Fruit fly (Drosophila melanogaster) whole organism, prepupa: ENCODE results near the gene bdwf.

Experiments used
- Blimp-1 ChIP-seq: fragments of 200-800 bp; sonication (Bioruptor generic); optimal IDR thresholded peaks from 3 replicates; lab custom pipeline; 2017; ENCODE audit warnings: missing biosample characterization, missing genetic modification characterization, mild to moderate bottlenecking, moderate library complexity, missing genetic modification reagents
- CG10631 ChIP-seq: fragments of 200-800 bp; sonication (Bioruptor generic); optimal IDR thresholded peaks from 2 replicates; lab custom pipeline; 2016; ENCODE audit warnings: missing biosample characterization, missing genetic modification characterization
- CG11294 ChIP-seq: fragments of 200-800 bp; sonication (Bioruptor generic); IDR thresholded peaks from 2 replicates; pipeline ENCODE4 v1.3.6; 2022; ENCODE audit warnings: missing biosample characterization, missing genetic modification characterization
- CG11762 ChIP-seq: fragments of 200-800 bp; sonication (Bioruptor generic); optimal IDR thresholded peaks from 3 replicates; lab custom pipeline; 2016; ENCODE audit warnings: missing biosample characterization, missing genetic modification characterization; ENCODE audit not compliant: insufficient read depth
- CG11902 ChIP-seq: fragments of 200-800 bp; sonication (Bioruptor generic); optimal IDR thresholded peaks from 3 replicates; lab custom pipeline; 2016; ENCODE audit warnings: missing biosample characterization, missing genetic modification characterization
- CG15336 ChIP-seq: fragments of 200-800 bp; sonication (Bioruptor generic); IDR thresholded peaks from 2 replicates; pipeline ENCODE4 v1.3.6; 2022; ENCODE audit warnings: missing biosample characterization, missing genetic modification characterization
- CG16779 ChIP-seq: fragments of 200-800 bp; sonication (Bioruptor generic); optimal IDR thresholded peaks from 3 replicates; lab custom pipeline; 2017; ENCODE audit warnings: missing biosample characterization, mild to moderate bottlenecking, missing genetic modification characterization
- CG3032 ChIP-seq: fragments of 200-800 bp; optimal IDR thresholded peaks from 2 replicates; lab custom pipeline; 2019; ENCODE audit warnings: missing biosample characterization, mild to moderate bottlenecking, missing genetic modification characterization, moderate library complexity
- CG31627 ChIP-seq: fragments of 200-800 bp; sonication (Bioruptor generic); optimal IDR thresholded peaks from 3 replicates; lab custom pipeline; 2016; ENCODE audit warnings: missing biosample characterization, missing genetic modification characterization
- CG34406 ChIP-seq: fragments of 200-800 bp; sonication (Bioruptor generic); optimal IDR thresholded peaks from 3 replicates; lab custom pipeline; 2016; ENCODE audit warnings: missing biosample characterization, missing genetic modification characterization
- CG6276 ChIP-seq: fragments of 200-800 bp; sonication (Bioruptor generic); optimal IDR thresholded peaks from 2 replicates; lab custom pipeline; 2017; ENCODE audit warnings: missing biosample characterization, mild to moderate bottlenecking, missing genetic modification characterization
- CG6792 ChIP-seq: fragments of 200-800 bp; sonication (Bioruptor generic); optimal IDR thresholded peaks from 3 replicates; lab custom pipeline; 2016; ENCODE audit warnings: missing biosample characterization, missing genetic modification characterization
- CG6808 ChIP-seq: fragments of 200-800 bp; sonication (Bioruptor generic); optimal IDR thresholded peaks from 3 replicates; lab custom pipeline; 2017; ENCODE audit warnings: missing biosample characterization, missing genetic modification characterization, mild to moderate bottlenecking, moderate library complexity, missing genetic modification reagents
- CG6854 ChIP-seq: fragments of 200-800 bp; sonication (Bioruptor generic); optimal IDR thresholded peaks from 2 replicates; lab custom pipeline; 2017; ENCODE audit warnings: missing biosample characterization, mild to moderate bottlenecking, missing genetic modification characterization
- CG8319 ChIP-seq: fragments of 200-800 bp; sonication (Bioruptor generic); optimal IDR thresholded peaks from 3 replicates; lab custom pipeline; 2016; ENCODE audit warnings: missing biosample characterization, missing genetic modification characterization
- CG8632 ChIP-seq: fragments of 200-800 bp; sonication (Bioruptor generic); optimal IDR thresholded peaks from 3 replicates; lab custom pipeline; 2016; ENCODE audit warnings: missing biosample characterization, missing genetic modification characterization
- CG9139 ChIP-seq: fragments of 200-800 bp; sonication (Bioruptor generic); optimal IDR thresholded peaks from 3 replicates; lab custom pipeline; 2017; ENCODE audit warnings: missing biosample characterization, mild to moderate bottlenecking, missing genetic modification characterization
- Eip78C ChIP-seq: fragments of 200-800 bp; sonication (Bioruptor generic); peaks from one replicate; lab custom pipeline; 2016; ENCODE audit warnings: missing biosample characterization, missing genetic modification characterization
- Ets21C ChIP-seq: fragments of 200-800 bp; sonication (Bioruptor generic); optimal IDR thresholded peaks from 3 replicates; lab custom pipeline; 2016; ENCODE audit warnings: missing biosample characterization, missing genetic modification characterization
- Ets96B ChIP-seq: fragments of 200-800 bp; optimal IDR thresholded peaks from 2 replicates; lab custom pipeline; 2019; ENCODE audit warnings: missing biosample characterization, mild to moderate bottlenecking, missing genetic modification characterization, moderate library complexity
- Gug ChIP-seq: fragments of 200-800 bp; sonication (Bioruptor generic); IDR thresholded peaks from 2 replicates; pipeline ENCODE4 v1.3.6; 2022; ENCODE audit warnings: missing biosample characterization, missing genetic modification characterization
- Hr39 ChIP-seq: fragments of 200-800 bp; sonication (Bioruptor generic); optimal IDR thresholded peaks from 2 replicates; lab custom pipeline; 2016; ENCODE audit warnings: missing biosample characterization, missing genetic modification characterization
- Hr4 ChIP-seq: fragments of 200-800 bp; sonication (Bioruptor generic); optimal IDR thresholded peaks from 3 replicates; lab custom pipeline; 2016; ENCODE audit warnings: missing biosample characterization, missing genetic modification characterization
- Lpt ChIP-seq: fragments of 200-800 bp; sonication (Bioruptor generic); optimal IDR thresholded peaks from 3 replicates; lab custom pipeline; 2016; ENCODE audit warnings: missing biosample characterization, missing genetic modification characterization
- Met ChIP-seq: fragments of 200-800 bp; sonication (Bioruptor generic); optimal IDR thresholded peaks from 3 replicates; lab custom pipeline; 2016; ENCODE audit warnings: missing biosample characterization, missing genetic modification characterization
- OdsH ChIP-seq: fragments of 200-800 bp; sonication (Bioruptor generic); optimal IDR thresholded peaks from 3 replicates; lab custom pipeline; 2016; ENCODE audit warnings: missing biosample characterization, missing genetic modification characterization
- Smox ChIP-seq: fragments of 200-800 bp; sonication (Bioruptor generic); optimal IDR thresholded peaks from 3 replicates; lab custom pipeline; 2016; ENCODE audit warnings: missing biosample characterization, missing genetic modification characterization
- Sox102F ChIP-seq: fragments of 200-800 bp; sonication (Bioruptor generic); optimal IDR thresholded peaks from 2 replicates; lab custom pipeline; 2016; ENCODE audit warnings: missing biosample characterization, mild to moderate bottlenecking, missing genetic modification characterization
- Sox15 ChIP-seq: fragments of 200-800 bp; sonication (Bioruptor generic); optimal IDR thresholded peaks from 3 replicates; lab custom pipeline; 2016; ENCODE audit warnings: missing biosample characterization, missing genetic modification characterization
- achi ChIP-seq: fragments of 200-800 bp; sonication (Bioruptor generic); optimal IDR thresholded peaks from 3 replicates; lab custom pipeline; 2016; ENCODE audit warnings: missing biosample characterization, missing genetic modification characterization
- acj6 ChIP-seq: fragments of 200-800 bp; sonication (Bioruptor generic); optimal IDR thresholded peaks from 3 replicates; lab custom pipeline; 2016; ENCODE audit warnings: missing biosample characterization, missing genetic modification characterization
- cyc ChIP-seq: fragments of 200-800 bp; sonication (Bioruptor generic); optimal IDR thresholded peaks from 3 replicates; lab custom pipeline; 2016; ENCODE audit warnings: missing biosample characterization, missing genetic modification characterization
- dac ChIP-seq: fragments of 200-800 bp; sonication (Bioruptor generic); optimal IDR thresholded peaks from 2 replicates; lab custom pipeline; 2017; ENCODE audit warnings: missing biosample characterization, mild to moderate bottlenecking, missing genetic modification characterization
- dsx ChIP-seq: fragments of 200-800 bp; optimal IDR thresholded peaks from 3 replicates; lab custom pipeline; 2019; ENCODE audit warnings: missing biosample characterization, mild to moderate bottlenecking, missing genetic modification characterization, moderate library complexity; ENCODE audit not compliant: poor library complexity, severe bottlenecking
- eg ChIP-seq: fragments of 200-800 bp; sonication (Bioruptor generic); IDR thresholded peaks from 3 replicates; pipeline ENCODE4 v1.3.6; 2022; ENCODE audit warnings: missing biosample characterization, missing genetic modification characterization
- esn ChIP-seq: fragments of 200-800 bp; sonication (Bioruptor generic); optimal IDR thresholded peaks from 2 replicates; lab custom pipeline; 2016; ENCODE audit warnings: missing biosample characterization, mild to moderate bottlenecking, missing genetic modification characterization, moderate library complexity
- fd85E ChIP-seq: fragments of 200-800 bp; sonication (Bioruptor generic); optimal IDR thresholded peaks from 3 replicates; lab custom pipeline; 2016; ENCODE audit warnings: missing biosample characterization, missing genetic modification characterization
- fkh ChIP-seq: fragments of 200-800 bp; sonication (Bioruptor generic); optimal IDR thresholded peaks from 3 replicates; lab custom pipeline; 2017; ENCODE audit warnings: missing biosample characterization, mild to moderate bottlenecking, missing genetic modification characterization, moderate library complexity
- lz ChIP-seq: fragments of 200-800 bp; sonication (Bioruptor generic); optimal IDR thresholded peaks from 3 replicates; lab custom pipeline; 2016; ENCODE audit warnings: missing biosample characterization, missing genetic modification characterization
- pdm3 ChIP-seq: fragments of 200-800 bp; sonication (Bioruptor generic); optimal IDR thresholded peaks from 3 replicates; lab custom pipeline; 2016; ENCODE audit warnings: missing biosample characterization, missing genetic modification characterization
- salr ChIP-seq, 2 experiments: fragments of 200-800 bp; sonication (Bioruptor generic); optimal IDR thresholded peaks; 3 replicates each; lab custom pipeline; 2016 to 2018; ENCODE audit warnings: missing biosample characterization in 2 of 2, missing genetic modification characterization in 2 of 2, mild to moderate bottlenecking in 1 of 2
- spab ChIP-seq: fragments of 200-800 bp; sonication (Bioruptor generic); optimal IDR thresholded peaks from 2 replicates; lab custom pipeline; 2017; ENCODE audit warnings: missing biosample characterization, mild to moderate bottlenecking, missing genetic modification characterization, missing genetic modification reagents

bdwf gene

dm6 chr3R:17052465-17053149 lies 9.7 kb upstream of the bdwf start (continued):
- TF ChIP-seq salr (GFP tag; optimal IDR thresholded peaks at IDR 0.05; lab: Kevin White, UChicago) (peak; percentile 73 to 75), CG31627 (GFP tag; lab: Kevin White, UChicago) (peak; percentile 47), Blimp-1 (peak; percentile 43), Hr4 (GFP tag; lab: Kevin White, UChicago) (peak; percentile 41), Ets21C (GFP tag; lab: Kevin White, UChicago) (peak; percentile 17), CG6808 (peak; percentile 89), CG11762 (GFP tag; lab: Kevin White, UChicago) (peak; percentile 61), esn (GFP tag; lab: Kevin White, UChicago) (peak; percentile 78), OdsH (GFP tag; lab: Kevin White, UChicago) (peak; percentile 76), cyc (GFP tag; lab: Kevin White, UChicago) (peak; percentile 62), spab (GFP tag; lab: Kevin White, UChicago) (peak; percentile 78), CG16779 (tag; lab: Kevin White, UChicago) (peak; percentile 71), dac (GFP tag; lab: Kevin White, UChicago) (peak; percentile 18), pdm3 (GFP tag; lab: Kevin White, UChicago) (peak; percentile 75), CG11294 (no peak), CG9139 (GFP tag; lab: Kevin White, UChicago) (peak; percentile 72), CG3032 (tag; lab: Kevin White, UChicago) (peak; percentile 90), Sox102F (GFP tag; lab: Kevin White, UChicago) (peak; percentile 79), Eip78C (GFP tag; lab: Kevin White, UChicago) (peak; percentile 96), CG6854 (GFP tag; lab: Kevin White, UChicago) (peak; percentile 68)

- TF ChIP-seq CG3032 (tag; lab: Kevin White, UChicago), result peak; percentile 56
- TF ChIP-seq CG15336 (GFP tag; lab: Robert Waterston, UW), result peak; percentile 36; the same call in 1 of the 2 replicates
- TF ChIP-seq CG6808, result no peak
- peak; percentile 47 for TF ChIP-seq achi (GFP tag; lab: Kevin White, UChicago)
- peak; percentile 40 for TF ChIP-seq acj6 (GFP tag; lab: Kevin White, UChicago)
- TF ChIP-seq CG10631 (GFP tag; lab: Kevin White, UChicago), result peak; percentile 31
- no peak for TF ChIP-seq Smox
- peak; percentile 73 for TF ChIP-seq Eip78C (GFP tag; lab: Kevin White, UChicago)
- no peak for TF ChIP-seq Sox15 (GFP tag; lab: Kevin White, UChicago)
- TF ChIP-seq Ets96B (tag; lab: Kevin White, UChicago), result peak; percentile 3
- TF ChIP-seq Gug (GFP tag; lab: Robert Waterston, UW), result 0 out of 2 replicates have a peak, but pooled peaks have one; percentile 9
- TF ChIP-seq eg, result 0 out of 3 replicates have a peak, but pooled peaks have one; percentile 5
- TF ChIP-seq lz (GFP tag; lab: Kevin White, UChicago), result no peak
- no peak for TF ChIP-seq OdsH (GFP tag; lab: Kevin White, UChicago)
- TF ChIP-seq CG6792 (GFP tag; lab: Kevin White, UChicago), result peak; percentile 11
- TF ChIP-seq dac (GFP tag; lab: Kevin White, UChicago), result no peak
- no peak for TF ChIP-seq CG6276 (GFP tag; lab: Kevin White, UChicago)
- peak; percentile 20 for TF ChIP-seq CG34406 (GFP tag; lab: Kevin White, UChicago)
- no peak for TF ChIP-seq CG16779 (tag; lab: Kevin White, UChicago)
- TF ChIP-seq Hr39 (GFP tag; lab: Kevin White, UChicago), result no peak
Measured at dm6 chr3R:17048867-17049266, 5.9 kb upstream of the bdwf start.

DNA sequence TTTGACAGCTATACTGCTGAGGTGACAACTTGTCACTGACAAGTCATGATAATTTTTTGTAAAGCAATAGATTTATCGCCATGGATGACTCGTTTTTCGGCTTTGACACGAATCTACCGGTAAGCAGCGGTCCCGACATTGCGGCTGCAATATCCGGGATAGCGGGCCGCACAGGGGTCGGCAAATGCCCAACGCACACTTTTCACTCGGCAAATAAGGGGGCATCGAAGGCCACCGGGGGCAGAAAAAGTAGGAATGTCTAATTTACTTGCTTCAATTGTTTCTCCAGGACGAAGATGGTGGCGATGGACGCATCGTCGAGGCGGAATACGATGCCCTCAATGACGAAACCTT lies 611 bp upstream of the bdwf start:
- TF ChIP-seq pdm3 (GFP tag; lab: Kevin White, UChicago), result no peak
- no peak for TF ChIP-seq Lpt
- TF ChIP-seq acj6 (GFP tag; lab: Kevin White, UChicago), result no peak
- TF ChIP-seq CG16779 (tag; lab: Kevin White, UChicago), result no peak
- TF ChIP-seq CG6276 (GFP tag; lab: Kevin White, UChicago), result no peak
- TF ChIP-seq CG11902, result no peak
- no peak for TF ChIP-seq CG8632 (GFP tag; lab: Kevin White, UChicago)
- no peak for TF ChIP-seq fkh (GFP tag; lab: Kevin White, UChicago)
- TF ChIP-seq Smox, result no peak
- TF ChIP-seq Met (GFP tag; lab: Kevin White, UChicago), result no peak
- no peak for TF ChIP-seq CG6854 (GFP tag; lab: Kevin White, UChicago)
- TF ChIP-seq dsx (GFP tag; lab: Kevin White, UChicago), result no peak
- TF ChIP-seq CG8319 (GFP tag; lab: Kevin White, UChicago), result no peak
- no peak for TF ChIP-seq spab (GFP tag; lab: Kevin White, UChicago)
- TF ChIP-seq fd85E (GFP tag; lab: Kevin White, UChicago), result no peak
- TF ChIP-seq, all 60 proteins: peak for 0
